Worm (Caenorhabditis elegans) whole organism, L2 larva: Measurements from ENCODE around the gene mlp-1.

Experiments
- C34F6.9 ChIP-seq: fragments of 150-350 bp; optimal IDR thresholded peaks from 2 replicates; lab custom pipeline; 2014; ENCODE audit warnings: missing biosample characterization, missing genetic modification characterization
- F13H6.1 ChIP-seq: sonication (generic microtip); optimal IDR thresholded peaks from 2 replicates; lab custom pipeline; 2016; ENCODE audit warnings: missing genetic modification characterization, missing compliant biosample characterization
- R02D3.7 ChIP-seq: fragments of 150-350 bp; optimal IDR thresholded peaks from 2 replicates; lab custom pipeline; 2014; ENCODE audit warnings: missing biosample characterization, missing genetic modification characterization
- Y55F3AM.14 ChIP-seq: fragments of 200-800 bp; sonication (Bioruptor generic); optimal IDR thresholded peaks from 2 replicates; lab custom pipeline; 2018; ENCODE audit warnings: mild to moderate bottlenecking, missing genetic modification characterization, missing compliant biosample characterization
- ZK546.5 ChIP-seq: sonication (generic microtip); optimal IDR thresholded peaks from 2 replicates; lab custom pipeline; 2017; ENCODE audit warnings: missing biosample characterization, missing genetic modification characterization
- alr-1 ChIP-seq: fragments of 150-350 bp; optimal IDR thresholded peaks from 2 replicates; lab custom pipeline; 2014; ENCODE audit warnings: missing biosample characterization, missing genetic modification characterization
- aly-2 ChIP-seq: fragments of 150-350 bp; optimal IDR thresholded peaks from 2 replicates; lab custom pipeline; 2014; ENCODE audit warnings: missing biosample characterization, missing genetic modification characterization
- ama-1 ChIP-seq: fragments of 150-350 bp; optimal IDR thresholded peaks from 2 replicates; lab custom pipeline; 2018; ENCODE audit warnings: inconsistent platforms
- blmp-1 ChIP-seq: sonication (generic microtip); optimal IDR thresholded peaks from 2 replicates; lab custom pipeline; 2017; ENCODE audit warnings: missing genetic modification characterization, mild to moderate bottlenecking, missing compliant biosample characterization, antibody characterized with exemption, moderate library complexity; ENCODE audit not compliant: insufficient read depth
- ceh-16 ChIP-seq: fragments of 150-350 bp; optimal IDR thresholded peaks from 2 replicates; lab custom pipeline; 2014; ENCODE audit warnings: missing biosample characterization, missing genetic modification characterization
- ceh-82 ChIP-seq: fragments of 150-350 bp; optimal IDR thresholded peaks from 2 replicates; lab custom pipeline; 2014; ENCODE audit warnings: missing biosample characterization, missing genetic modification characterization
- crh-2 ChIP-seq: sonication (generic microtip); optimal IDR thresholded peaks from 2 replicates; lab custom pipeline; 2017; ENCODE audit warnings: missing biosample characterization, missing genetic modification characterization
- elt-1 ChIP-seq: fragments of 150-350 bp; optimal IDR thresholded peaks from 2 replicates; lab custom pipeline; 2014; ENCODE audit warnings: missing biosample characterization, missing genetic modification characterization
- elt-3 ChIP-seq: sonication (generic microtip); optimal IDR thresholded peaks from 2 replicates; lab custom pipeline; 2017; ENCODE audit warnings: missing biosample characterization, missing genetic modification characterization
- fos-1 ChIP-seq: fragments of 150-350 bp; optimal IDR thresholded peaks from 2 replicates; lab custom pipeline; 2014; ENCODE audit warnings: missing biosample characterization, missing genetic modification characterization
- gmeb-1 ChIP-seq: fragments of 150-350 bp; optimal IDR thresholded peaks from 2 replicates; lab custom pipeline; 2014; ENCODE audit warnings: missing biosample characterization, missing genetic modification characterization
- lin-13 ChIP-seq: fragments of 150-350 bp; optimal IDR thresholded peaks from 2 replicates; lab custom pipeline; 2014; ENCODE audit warnings: missing biosample characterization, missing genetic modification reagents, missing genetic modification characterization
- lin-39 ChIP-seq: fragments of 150-350 bp; optimal IDR thresholded peaks from 2 replicates; lab custom pipeline; 2014; ENCODE audit warnings: missing biosample characterization, missing genetic modification reagents, missing genetic modification characterization
- lsy-2 ChIP-seq, 2 experiments: fragments of 150-350 bp in 1 of 2; sonication (generic microtip) in 1 of 2; optimal IDR thresholded peaks; 2 replicates each; lab custom pipeline; 2014 to 2017; ENCODE audit warnings: missing biosample characterization in 2 of 2, missing genetic modification characterization in 2 of 2
- mab-5 ChIP-seq: fragments of 150-350 bp; optimal IDR thresholded peaks from 2 replicates; lab custom pipeline; 2014; ENCODE audit warnings: missing biosample characterization, missing genetic modification characterization
- mbf-1 ChIP-seq: sonication (generic microtip); optimal IDR thresholded peaks from 2 replicates; lab custom pipeline; 2017; ENCODE audit warnings: missing biosample characterization, missing genetic modification characterization
- mdl-1 ChIP-seq, 2 experiments: fragments of 150-350 bp in 1 of 2; sonication (generic microtip) in 1 of 2; optimal IDR thresholded peaks; 2 replicates each; lab custom pipeline; 2017; ENCODE audit warnings: missing biosample characterization in 2 of 2, missing genetic modification characterization in 2 of 2
- nhr-10 ChIP-seq: sonication (generic microtip); optimal IDR thresholded peaks from 2 replicates; lab custom pipeline; 2017; ENCODE audit warnings: missing biosample characterization, missing genetic modification characterization
- nhr-11 ChIP-seq: fragments of 150-350 bp; optimal IDR thresholded peaks from 2 replicates; lab custom pipeline; 2014; ENCODE audit warnings: missing biosample characterization, missing genetic modification characterization
- nhr-12 ChIP-seq: fragments of 150-350 bp; optimal IDR thresholded peaks from 2 replicates; lab custom pipeline; 2014; ENCODE audit warnings: missing biosample characterization, missing genetic modification characterization
- nhr-129 ChIP-seq: fragments of 150-350 bp; optimal IDR thresholded peaks from 2 replicates; lab custom pipeline; 2014; ENCODE audit warnings: missing biosample characterization, missing genetic modification characterization
- nhr-23 ChIP-seq: fragments of 150-350 bp; optimal IDR thresholded peaks from 2 replicates; lab custom pipeline; 2014; ENCODE audit warnings: missing biosample characterization, missing genetic modification reagents, missing genetic modification characterization
- nhr-237 ChIP-seq: fragments of 150-350 bp; optimal IDR thresholded peaks from 2 replicates; lab custom pipeline; 2014; ENCODE audit warnings: missing biosample characterization, missing genetic modification characterization
- nhr-25 ChIP-seq: fragments of 150-350 bp; sonication (generic microtip); optimal IDR thresholded peaks from 3 replicates; lab custom pipeline; 2014; ENCODE audit warnings: missing biosample characterization, missing genetic modification characterization
- nhr-6 ChIP-seq: fragments of 150-350 bp; optimal IDR thresholded peaks from 2 replicates; lab custom pipeline; 2014; ENCODE audit warnings: missing biosample characterization, missing genetic modification characterization
- peb-1 ChIP-seq: fragments of 150-350 bp; optimal IDR thresholded peaks from 2 replicates; lab custom pipeline; 2014; ENCODE audit warnings: missing biosample characterization, missing genetic modification characterization
- sem-4 ChIP-seq: fragments of 150-350 bp; optimal IDR thresholded peaks from 2 replicates; lab custom pipeline; 2014; ENCODE audit warnings: missing biosample characterization, missing genetic modification reagents, missing genetic modification characterization
- skn-1 ChIP-seq: sonication (generic microtip); optimal IDR thresholded peaks from 2 replicates; lab custom pipeline; 2017; ENCODE audit warnings: missing biosample characterization, missing genetic modification characterization
- sma-3 ChIP-seq: sonication (generic microtip); optimal IDR thresholded peaks from 2 replicates; lab custom pipeline; 2016; ENCODE audit warnings: missing genetic modification reagents, missing genetic modification characterization, missing compliant biosample characterization
- sma-9 ChIP-seq, 2 experiments: fragments of 150-350 bp in 1 of 2; sonication (generic microtip) in 1 of 2; optimal IDR thresholded peaks; 2 replicates each; lab custom pipeline; 2014 to 2016; ENCODE audit warnings: missing genetic modification characterization in 2 of 2, mild to moderate bottlenecking in 1 of 2, missing biosample characterization in 1 of 2, missing compliant biosample characterization in 1 of 2, missing genetic modification reagents in 1 of 2, moderate library complexity in 1 of 2
- snpc-4 ChIP-seq: fragments of 150-350 bp; optimal IDR thresholded peaks from 2 replicates; lab custom pipeline; 2014; ENCODE audit warnings: missing biosample characterization, missing genetic modification characterization
- unc-39 ChIP-seq: fragments of 150-350 bp; optimal IDR thresholded peaks from 2 replicates; lab custom pipeline; 2014; ENCODE audit warnings: missing biosample characterization, missing genetic modification characterization
- unc-55 ChIP-seq: fragments of 150-350 bp; sonication (generic microtip); optimal IDR thresholded peaks from 3 replicates; lab custom pipeline; 2014; ENCODE audit warnings: missing biosample characterization, missing genetic modification reagents, missing genetic modification characterization
- unc-62 ChIP-seq: fragments of 150-350 bp; optimal IDR thresholded peaks from 2 replicates; lab custom pipeline; 2014; ENCODE audit warnings: missing biosample characterization, missing genetic modification reagents, missing genetic modification characterization
- zag-1 ChIP-seq: fragments of 150-350 bp; optimal IDR thresholded peaks from 2 replicates; lab custom pipeline; 2014; ENCODE audit warnings: missing biosample characterization, missing genetic modification characterization
- ztf-1 ChIP-seq: fragments of 200-800 bp; sonication (Bioruptor generic); conservative IDR thresholded peaks from 2 replicates; pipeline ENCODE4 v1.3.6; 2022; ENCODE audit warnings: missing genetic modification characterization, missing compliant biosample characterization
- ztf-11 ChIP-seq: sonication (generic microtip); optimal IDR thresholded peaks from 2 replicates; lab custom pipeline; 2017; ENCODE audit warnings: missing biosample characterization, missing genetic modification characterization
- ztf-4 ChIP-seq: fragments of 150-350 bp; optimal IDR thresholded peaks from 2 replicates; lab custom pipeline; 2014; ENCODE audit warnings: missing biosample characterization, missing genetic modification characterization

Gene mlp-1

DNA sequence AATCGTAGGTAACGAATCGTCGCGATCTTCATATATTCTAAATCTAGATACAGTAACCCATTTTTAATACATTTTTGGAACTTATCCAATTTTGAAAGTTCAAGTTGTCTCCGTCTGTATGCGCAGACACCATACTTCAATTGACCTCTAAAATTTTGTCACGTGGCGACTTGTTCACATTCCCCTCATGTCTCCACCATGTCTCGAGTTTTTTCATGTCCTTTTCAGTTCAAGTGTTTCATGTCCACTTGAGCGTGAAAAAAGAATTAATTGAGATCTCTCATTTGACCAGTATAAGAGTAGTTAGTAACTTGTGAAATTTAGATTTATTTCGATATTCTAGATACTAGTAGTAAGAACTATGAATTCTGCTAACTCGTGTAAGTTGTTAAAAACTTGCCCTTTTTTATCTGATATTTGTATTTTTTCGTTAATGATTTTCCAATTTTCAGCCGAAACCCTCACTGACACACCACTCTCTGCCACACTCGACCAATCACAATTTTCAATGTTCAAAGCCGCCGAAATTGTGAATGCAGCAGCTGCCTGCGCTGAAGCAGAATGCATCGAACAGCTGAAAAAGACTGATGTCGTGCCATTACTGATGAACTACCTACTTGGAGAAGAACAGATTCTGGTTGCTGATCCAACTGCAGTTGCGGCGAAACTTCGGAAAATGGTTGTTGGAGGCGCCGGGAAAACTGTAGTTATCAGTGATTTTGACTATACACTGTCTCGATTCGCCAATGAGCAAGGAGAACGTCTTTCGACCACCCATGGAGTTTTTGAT lies 23.1 kb downstream of the mlp-1 start:
- no peak for TF ChIP-seq nhr-237 (tag; lab: Kevin White, UChicago)
- TF ChIP-seq aly-2 (tag; lab: Kevin White, UChicago) = no peak
- TF ChIP-seq unc-62 (GFP tag; lab: Kevin White, UChicago) = no peak
- TF ChIP-seq R02D3.7 = no peak
- TF ChIP-seq ZK546.5 (tag; lab: Kevin White, UChicago) = no peak
- TF ChIP-seq lin-39 (tag; lab: Kevin White, UChicago) = no peak
- TF ChIP-seq blmp-1 = peak; percentile 18
- peak; percentile 12 for TF ChIP-seq fos-1 (tag; lab: Kevin White, UChicago)
- TF ChIP-seq elt-1 (tag; lab: Kevin White, UChicago) = no peak
- TF ChIP-seq ama-1 (lab: Kevin White, UChicago) = no peak
- TF ChIP-seq ceh-82 (tag; lab: Kevin White, UChicago) = no peak
- TF ChIP-seq sem-4 = no peak
- peak; percentile 57 for TF ChIP-seq nhr-6
- TF ChIP-seq unc-39 (tag; lab: Kevin White, UChicago) = no peak
- TF ChIP-seq mab-5 = no peak
- no peak for TF ChIP-seq mbf-1
- no peak for TF ChIP-seq ztf-1
- no peak for TF ChIP-seq elt-3
- no peak for TF ChIP-seq ztf-11
- peak in 1 of 2 experiments; percentile 38 for TF ChIP-seq lsy-2 (tag; optimal IDR thresholded peaks at IDR 0.05; lab: Kevin White, UChicago)
- TF ChIP-seq nhr-10 (tag; lab: Kevin White, UChicago) = no peak
- no peak for TF ChIP-seq lin-13
- peak; percentile 77 for TF ChIP-seq sma-9 (GFP tag; optimal IDR thresholded peaks at IDR 0.05; lab: Kevin White, UChicago)
- TF ChIP-seq sma-9 (tag; optimal IDR thresholded peaks at IDR 0.05; lab: Kevin White, UChicago) = no peak
- no peak for TF ChIP-seq nhr-11 (tag; lab: Kevin White, UChicago)
- no peak for TF ChIP-seq unc-55
- peak; percentile 60 for TF ChIP-seq nhr-129 (tag; lab: Kevin White, UChicago)
- peak; percentile 69 for TF ChIP-seq sma-3 (GFP tag; lab: Kevin White, UChicago)
- TF ChIP-seq crh-2 (tag; lab: Kevin White, UChicago) = peak; percentile 25
- TF ChIP-seq C34F6.9 (tag; lab: Kevin White, UChicago) = no peak
- no peak for TF ChIP-seq snpc-4 (tag; lab: Kevin White, UChicago)
- no peak for TF ChIP-seq F13H6.1 (tag; lab: Kevin White, UChicago)
- TF ChIP-seq mdl-1 (tag; optimal IDR thresholded peaks at IDR 0.05; lab: Kevin White, UChicago) = peak; percentile 12 to 43
- peak; percentile 83 for TF ChIP-seq nhr-25 (tag; lab: Kevin White, UChicago)
- no peak for TF ChIP-seq skn-1 (tag; lab: Kevin White, UChicago)

DNA sequence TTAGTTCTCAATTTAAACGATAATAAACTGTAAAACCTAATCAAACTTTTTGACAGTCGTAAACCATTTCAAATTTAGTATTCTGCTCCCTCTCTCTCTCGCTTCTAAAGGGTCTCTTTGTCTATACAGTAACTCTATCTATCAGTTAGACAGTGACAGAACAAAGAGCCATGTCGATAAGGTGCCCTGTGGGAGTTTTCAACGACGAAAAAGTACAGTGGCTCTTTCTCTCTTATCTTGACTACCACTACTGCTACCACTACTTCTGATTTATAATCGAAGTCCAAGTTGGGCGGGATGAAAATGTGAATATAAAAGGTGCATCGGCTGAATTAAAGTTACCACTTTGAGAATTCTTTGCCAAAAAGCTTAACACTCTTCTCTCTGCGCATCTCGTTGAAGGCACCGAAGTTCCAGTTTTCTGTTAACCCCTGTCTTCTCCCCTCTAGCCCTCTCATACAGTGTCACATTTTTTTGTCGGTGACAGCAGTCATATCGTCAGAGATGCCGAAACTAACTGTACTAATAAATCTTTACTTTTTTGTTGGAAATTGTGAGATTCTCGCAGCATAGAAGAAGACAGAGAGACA lies 24.0 kb downstream of the mlp-1 start:
- TF ChIP-seq F13H6.1 (tag; lab: Kevin White, UChicago) (peak; percentile 15), ceh-82 (tag; lab: Kevin White, UChicago) (no peak)

DNA sequence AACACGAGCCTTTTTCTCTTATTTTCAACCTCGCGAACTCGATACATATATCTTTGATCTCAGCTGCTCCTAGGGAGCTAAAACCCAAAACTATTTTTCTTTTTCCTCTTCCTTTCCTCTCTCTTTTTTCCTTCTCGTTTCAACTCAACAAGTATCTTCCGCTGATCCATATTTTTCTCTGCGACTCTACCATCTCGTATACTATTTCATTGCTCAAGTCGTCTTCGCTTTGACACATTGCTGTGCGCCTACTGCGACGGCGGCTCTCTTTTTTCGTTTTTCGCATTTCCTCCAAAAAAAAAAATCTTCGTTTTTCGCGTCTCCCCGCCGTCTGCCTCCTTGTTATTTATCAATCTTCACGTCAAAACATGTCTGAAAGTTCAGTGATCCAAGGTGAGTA lies 25.0 kb downstream of the mlp-1 start:
- no peak for TF ChIP-seq ztf-1
- no peak for TF ChIP-seq alr-1 (tag; lab: Kevin White, UChicago)
- no peak for TF ChIP-seq mab-5
- TF ChIP-seq nhr-237 (tag; lab: Kevin White, UChicago) = no peak
- peak; percentile 71 for TF ChIP-seq unc-55
- no peak for TF ChIP-seq ceh-16
- TF ChIP-seq nhr-25 (tag; lab: Kevin White, UChicago) = no peak
- no peak for TF ChIP-seq fos-1 (tag; lab: Kevin White, UChicago)
- TF ChIP-seq blmp-1 = no peak
- no peak for TF ChIP-seq elt-1 (tag; lab: Kevin White, UChicago)
- no peak for TF ChIP-seq nhr-23 (tag; lab: Kevin White, UChicago)
- no peak for TF ChIP-seq aly-2 (tag; lab: Kevin White, UChicago)
- TF ChIP-seq zag-1 = peak; percentile 19
- TF ChIP-seq lin-39 (tag; lab: Kevin White, UChicago) = no peak
- TF ChIP-seq snpc-4 (tag; lab: Kevin White, UChicago) = no peak
- TF ChIP-seq sem-4 = no peak
- TF ChIP-seq sma-9 (GFP tag; optimal IDR thresholded peaks at IDR 0.05; lab: Kevin White, UChicago) = peak; percentile 55
- no peak for TF ChIP-seq sma-9 (tag; optimal IDR thresholded peaks at IDR 0.05; lab: Kevin White, UChicago)
- TF ChIP-seq ZK546.5 (tag; lab: Kevin White, UChicago) = no peak
- no peak for TF ChIP-seq nhr-10 (tag; lab: Kevin White, UChicago)
- no peak for TF ChIP-seq unc-39 (tag; lab: Kevin White, UChicago)
- no peak for TF ChIP-seq ztf-4 (tag; lab: Kevin White, UChicago)
- no peak for TF ChIP-seq nhr-11 (tag; lab: Kevin White, UChicago)
- TF ChIP-seq C34F6.9 (tag; lab: Kevin White, UChicago) = peak; percentile 61
- TF ChIP-seq R02D3.7 = no peak
- TF ChIP-seq ceh-82 (tag; lab: Kevin White, UChicago) = no peak
- TF ChIP-seq unc-62 (GFP tag; lab: Kevin White, UChicago) = no peak
- no peak for TF ChIP-seq Y55F3AM.14 (GFP tag; lab: Kevin White, UChicago)
- TF ChIP-seq mbf-1 = no peak
- peak; percentile 57 for TF ChIP-seq nhr-129 (tag; lab: Kevin White, UChicago)
- no peak for TF ChIP-seq sma-3 (GFP tag; lab: Kevin White, UChicago)
- TF ChIP-seq peb-1 (tag; lab: Kevin White, UChicago) = no peak
- TF ChIP-seq crh-2 (tag; lab: Kevin White, UChicago) = no peak
- no peak for TF ChIP-seq nhr-6
- peak; percentile 33 for TF ChIP-seq ama-1 (lab: Kevin White, UChicago)
- TF ChIP-seq nhr-12 (tag; lab: Kevin White, UChicago) = no peak
- no peak for TF ChIP-seq ztf-11
- no peak for TF ChIP-seq gmeb-1
- TF ChIP-seq lsy-2 (tag; optimal IDR thresholded peaks at IDR 0.05; lab: Kevin White, UChicago) = peak in 1 of 2 experiments; percentile 35
